Fruit fly (Drosophila melanogaster) whole organism, embryonic: ENCODE results near the gene Neurochondrin.
A peak's percentile ranks its signal among the peaks of the same experiment; 100 is the strongest.

Experiments used
- Atf-2 ChIP-seq: fragments of 200-800 bp; sonication (Bioruptor generic); optimal IDR thresholded peaks from 2 replicates; lab custom pipeline; 2016; ENCODE audit warnings: missing biosample characterization, missing genetic modification characterization
- B-H1 ChIP-seq: fragments of 200-800 bp; sonication (Bioruptor generic); IDR thresholded peaks from 3 replicates; pipeline ENCODE4 v1.3.6; 2022; ENCODE audit warnings: missing biosample characterization, missing genetic modification characterization
- CG10543 ChIP-seq: fragments of 200-800 bp; sonication (Bioruptor generic); optimal IDR thresholded peaks from 3 replicates; lab custom pipeline; 2017; ENCODE audit warnings: missing biosample characterization, mild to moderate bottlenecking, missing genetic modification characterization, moderate library complexity
- CG11504 ChIP-seq: fragments of 200-800 bp; sonication (Bioruptor generic); optimal IDR thresholded peaks from 3 replicates; lab custom pipeline; 2019; ENCODE audit warnings: missing biosample characterization, mild to moderate bottlenecking, missing genetic modification characterization, moderate library complexity
- CG12769 ChIP-seq: fragments of 200-800 bp; sonication (Bioruptor generic); optimal IDR thresholded peaks from 2 replicates; lab custom pipeline; 2019; ENCODE audit warnings: missing biosample characterization, mild to moderate bottlenecking, missing genetic modification characterization, moderate library complexity
- CG17361 ChIP-seq: fragments of 200-800 bp; sonication (Bioruptor generic); IDR thresholded peaks from 3 replicates; pipeline ENCODE4 v1.3.6; 2022; ENCODE audit warnings: missing biosample characterization, missing genetic modification characterization
- CG18262 ChIP-seq: fragments of 200-800 bp; optimal IDR thresholded peaks from 3 replicates; lab custom pipeline; 2019; ENCODE audit warnings: missing biosample characterization, mild to moderate bottlenecking, missing genetic modification characterization, moderate library complexity
- CG2712 ChIP-seq: fragments of 200-800 bp; optimal IDR thresholded peaks from 3 replicates; lab custom pipeline; 2019; ENCODE audit warnings: missing biosample characterization, mild to moderate bottlenecking, missing genetic modification characterization, moderate library complexity
- CG31441 ChIP-seq: fragments of 200-800 bp; sonication (Bioruptor generic); IDR thresholded peaks from 2 replicates; pipeline ENCODE4 v1.3.6; 2022; ENCODE audit warnings: missing biosample characterization, missing genetic modification characterization
- CG4282 ChIP-seq: fragments of 200-800 bp; sonication (Bioruptor generic); optimal IDR thresholded peaks from 2 replicates; lab custom pipeline; 2016; ENCODE audit warnings: missing biosample characterization, missing genetic modification characterization
- CG5245 ChIP-seq: fragments of 200-800 bp; sonication (Bioruptor generic); optimal IDR thresholded peaks from 3 replicates; lab custom pipeline; 2016; ENCODE audit warnings: missing biosample characterization, missing genetic modification characterization
- CG6175 ChIP-seq: fragments of 200-800 bp; sonication (Bioruptor generic); IDR thresholded peaks from 3 replicates; pipeline ENCODE4 v1.3.6; 2022; ENCODE audit warnings: missing biosample characterization, missing genetic modification characterization
- CG7372 ChIP-seq: fragments of 200-800 bp; sonication (Bioruptor generic); IDR thresholded peaks from 2 replicates; pipeline ENCODE4 v1.3.6; 2022; ENCODE audit warnings: missing biosample characterization, missing genetic modification characterization
- CG9437 ChIP-seq: fragments of 200-800 bp; sonication (Bioruptor generic); optimal IDR thresholded peaks from 2 replicates; lab custom pipeline; 2018; ENCODE audit warnings: missing biosample characterization, mild to moderate bottlenecking, missing genetic modification characterization
- CG9932 ChIP-seq: fragments of 200-800 bp; sonication (Bioruptor generic); IDR thresholded peaks from 2 replicates; pipeline ENCODE4 v1.3.6; 2022; ENCODE audit warnings: missing biosample characterization, missing genetic modification characterization
- CoRest ChIP-seq: fragments of 200-800 bp; sonication (Bioruptor generic); optimal IDR thresholded peaks from 3 replicates; lab custom pipeline; 2018; ENCODE audit warnings: missing biosample characterization, mild to moderate bottlenecking, missing genetic modification characterization, moderate library complexity
- D19B ChIP-seq: fragments of 200-800 bp; sonication (Bioruptor generic); optimal IDR thresholded peaks from 2 replicates; lab custom pipeline; 2017; ENCODE audit warnings: missing biosample characterization, mild to moderate bottlenecking, missing genetic modification characterization
- Deaf1 ChIP-seq: fragments of 200-800 bp; optimal IDR thresholded peaks from 3 replicates; lab custom pipeline; 2019; ENCODE audit warnings: missing biosample characterization, mild to moderate bottlenecking, missing genetic modification characterization, moderate library complexity
- Dref ChIP-seq: fragments of 200-800 bp; sonication (Bioruptor generic); IDR thresholded peaks from 2 replicates; pipeline ENCODE4 v1.3.6; 2022; ENCODE audit warnings: missing biosample characterization, missing genetic modification characterization
- Gsc ChIP-seq: fragments of 200-800 bp; sonication (Bioruptor generic); IDR thresholded peaks from 2 replicates; pipeline ENCODE4 v1.3.6; 2022; ENCODE audit warnings: missing biosample characterization, missing genetic modification characterization
- Hand ChIP-seq: fragments of 200-800 bp; sonication (Bioruptor generic); optimal IDR thresholded peaks from 2 replicates; lab custom pipeline; 2017; ENCODE audit warnings: mild to moderate bottlenecking, missing biosample characterization, missing genetic modification reagents, missing genetic modification characterization
- MTF-1 ChIP-seq: fragments of 200-800 bp; sonication (Bioruptor generic); optimal IDR thresholded peaks from 2 replicates; lab custom pipeline; 2018; ENCODE audit warnings: missing biosample characterization, mild to moderate bottlenecking, missing genetic modification characterization, borderline replicate concordance
- Med ChIP-seq: fragments of 200-800 bp; sonication (Bioruptor generic); peaks from one replicate; lab custom pipeline; 2016; ENCODE audit warnings: missing biosample characterization, missing genetic modification characterization, mild to moderate bottlenecking, inconsistent platforms, moderate library complexity
- Nf-YB ChIP-seq: fragments of 200-800 bp; sonication (Bioruptor generic); optimal IDR thresholded peaks from 3 replicates; lab custom pipeline; 2019; ENCODE audit warnings: missing biosample characterization, mild to moderate bottlenecking, missing genetic modification characterization, moderate library complexity
- Scr ChIP-seq: fragments of 200-800 bp; sonication (Bioruptor generic); IDR thresholded peaks from 2 replicates; pipeline ENCODE4 v1.3.6; 2022; ENCODE audit warnings: missing biosample characterization, missing genetic modification characterization; ENCODE audit not compliant: partially characterized antibody
- abd-A ChIP-seq: fragments of 200-800 bp; sonication (Bioruptor generic); optimal IDR thresholded peaks from 3 replicates; lab custom pipeline; 2019; ENCODE audit warnings: missing biosample characterization, mild to moderate bottlenecking, missing genetic modification characterization, moderate library complexity
- bab2 ChIP-seq: fragments of 200-800 bp; sonication (Bioruptor generic); optimal IDR thresholded peaks from 2 replicates; lab custom pipeline; 2016; ENCODE audit warnings: missing biosample characterization, missing genetic modification characterization
- bbx ChIP-seq: fragments of 200-800 bp; sonication (Bioruptor generic); IDR thresholded peaks from 2 replicates; pipeline ENCODE4 v1.3.6; 2022; ENCODE audit warnings: missing biosample characterization, missing genetic modification characterization; ENCODE audit not compliant: partially characterized antibody
- cg ChIP-seq: fragments of 200-800 bp; sonication (Bioruptor generic); optimal IDR thresholded peaks from 3 replicates; lab custom pipeline; 2019; ENCODE audit warnings: missing biosample characterization, mild to moderate bottlenecking, missing genetic modification characterization, moderate library complexity
- chinmo ChIP-seq: fragments of 200-800 bp; sonication (Bioruptor generic); IDR thresholded peaks from 4 replicates; pipeline ENCODE4 v1.3.6; 2022; ENCODE audit warnings: missing biosample characterization, missing genetic modification characterization; ENCODE audit not compliant: partially characterized antibody
- ci ChIP-seq: fragments of 200-800 bp; sonication (Bioruptor generic); IDR thresholded peaks from 3 replicates; pipeline ENCODE4 v1.3.6; 2022; ENCODE audit warnings: missing biosample characterization, missing genetic modification characterization
- crol ChIP-seq: fragments of 200-800 bp; sonication (Bioruptor generic); IDR thresholded peaks from 2 replicates; pipeline ENCODE4 v1.3.6; 2022; ENCODE audit warnings: missing biosample characterization, missing genetic modification characterization
- dmrt99B ChIP-seq: fragments of 200-800 bp; sonication (Bioruptor generic); optimal IDR thresholded peaks from 2 replicates; lab custom pipeline; 2018; ENCODE audit warnings: missing biosample characterization, mild to moderate bottlenecking, missing genetic modification characterization, moderate library complexity
- fd96Cb ChIP-seq: fragments of 200-800 bp; sonication (Bioruptor generic); optimal IDR thresholded peaks from 2 replicates; lab custom pipeline; 2018; ENCODE audit warnings: missing biosample characterization, mild to moderate bottlenecking, missing genetic modification characterization, moderate library complexity
- grau ChIP-seq: fragments of 200-800 bp; optimal IDR thresholded peaks from 3 replicates; lab custom pipeline; 2019; ENCODE audit warnings: missing biosample characterization, mild to moderate bottlenecking, missing genetic modification characterization, moderate library complexity
- h ChIP-seq: fragments of >200 bp; optimal IDR thresholded peaks from 2 replicates; lab custom pipeline; 2017
- hb ChIP-seq: fragments of 200-800 bp; sonication (Bioruptor generic); IDR thresholded peaks from 3 replicates; pipeline ENCODE4 v1.3.6; 2022; ENCODE audit warnings: missing biosample characterization, missing genetic modification characterization; ENCODE audit not compliant: partially characterized antibody
- hth ChIP-seq: fragments of >200 bp; optimal IDR thresholded peaks from 2 replicates; lab custom pipeline; 2017; ENCODE audit warnings: inconsistent platforms
- lbe ChIP-seq: fragments of 200-800 bp; sonication (Bioruptor generic); optimal IDR thresholded peaks from 2 replicates; lab custom pipeline; 2016; ENCODE audit warnings: missing biosample characterization, mild to moderate bottlenecking, missing genetic modification characterization
- nau ChIP-seq: fragments of 200-800 bp; sonication (Bioruptor generic); optimal IDR thresholded peaks from 3 replicates; lab custom pipeline; 2017; ENCODE audit warnings: missing biosample characterization, mild to moderate bottlenecking, missing genetic modification characterization, missing genetic modification reagents
- row ChIP-seq: fragments of 200-800 bp; sonication (Bioruptor generic); IDR thresholded peaks from 3 replicates; pipeline ENCODE4 v1.3.6; 2022; ENCODE audit warnings: missing biosample characterization, missing genetic modification characterization
- salm ChIP-seq: fragments of 200-800 bp; sonication (Bioruptor generic); optimal IDR thresholded peaks from 2 replicates; lab custom pipeline; 2018; ENCODE audit warnings: missing biosample characterization, mild to moderate bottlenecking, missing genetic modification characterization
- sd ChIP-seq: fragments of 200-800 bp; sonication (Bioruptor generic); optimal IDR thresholded peaks from 3 replicates; lab custom pipeline; 2018; ENCODE audit warnings: missing biosample characterization, mild to moderate bottlenecking, missing genetic modification characterization, moderate library complexity
- sens ChIP-seq: fragments of 200-800 bp; sonication (Bioruptor generic); peaks from one replicate; lab custom pipeline; 2016; ENCODE audit warnings: missing biosample characterization, missing genetic modification characterization
- sr ChIP-seq: fragments of 200-800 bp; sonication (Bioruptor generic); IDR thresholded peaks from 3 replicates; pipeline ENCODE4 v1.3.6; 2022; ENCODE audit warnings: missing biosample characterization, missing genetic modification characterization
- zfh2 ChIP-seq: fragments of 200-800 bp; sonication (Bioruptor generic); optimal IDR thresholded peaks from 2 replicates; lab custom pipeline; 2016; ENCODE audit warnings: missing biosample characterization, missing genetic modification characterization

The Neurochondrin gene

dm6 chr3R:6476429-6476828 is 8.2 kb downstream of the Neurochondrin start:
- peak; percentile 69 for TF ChIP-seq sr
- TF ChIP-seq MTF-1, result no peak
- peak; percentile 46; the same call in 1 of the 2 replicates for TF ChIP-seq crol (GFP tag; lab: Robert Waterston, UW)
- TF ChIP-seq CG12769 (tag; lab: Kevin White, UChicago), result peak; percentile 58
- TF ChIP-seq CG10543, result peak; percentile 14
- TF ChIP-seq B-H1 (GFP tag; lab: Robert Waterston, UW), result no peak
- 0 out of 3 replicates have a peak, but pooled peaks have one; percentile 12 for TF ChIP-seq CG6175 (GFP tag; lab: Robert Waterston, UW)
- TF ChIP-seq nau (GFP tag; lab: Kevin White, UChicago), result peak; percentile 8
- 0 out of 2 replicates have a peak, but pooled peaks have one; percentile 13 for TF ChIP-seq CG7372 (GFP tag; lab: Robert Waterston, UW)
- TF ChIP-seq cg (GFP tag; lab: Kevin White, UChicago), result peak; percentile 14

- TF ChIP-seq abd-A (peak; percentile 64), chinmo (GFP tag; lab: Robert Waterston, UW) (0 out of 4 replicates have a peak, but pooled peaks have one; percentile 42), sens (peak; percentile 13), Dref (GFP tag; lab: Robert Waterston, UW) (peak; percentile 31; the same call in 1 of the 2 replicates), Deaf1 (tag; lab: Kevin White, UChicago) (peak; percentile 3), D19B (GFP tag; lab: Kevin White, UChicago) (no peak), CG9932 (0 out of 2 replicates have a peak, but pooled peaks have one; percentile 17), CG10543 (peak; percentile 65), CG4282 (GFP tag; lab: Kevin White, UChicago) (no peak)
These were observed 9.7 kb downstream of the Neurochondrin start, which contains the start of gene CG15186 for dm6 chr3R:6477877-6478361. Gene CG15186, plus strand, starts transcription at chr3R:6478311.

dm6 chr3R:6481740-6482443 is 13.7 kb downstream of the Neurochondrin start:
- TF ChIP-seq zfh2 (GFP tag; lab: Kevin White, UChicago) (no peak), fd96Cb (tag; lab: Kevin White, UChicago) (peak; percentile 13), CG18262 (tag; lab: Kevin White, UChicago) (peak; percentile 51), CoRest (tag; lab: Kevin White, UChicago) (peak; percentile 27), CG17361 (GFP tag; lab: Robert Waterston, UW) (peak; percentile 59; the same call in 2 of the 3 replicates), CG9437 (GFP tag; lab: Kevin White, UChicago) (peak; percentile 29), dmrt99B (tag; lab: Kevin White, UChicago) (peak; percentile 25), Atf-2 (GFP tag; lab: Kevin White, UChicago) (no peak), hb (GFP tag; lab: Robert Waterston, UW) (no peak), CG5245 (GFP tag; lab: Kevin White, UChicago) (no peak), crol (GFP tag; lab: Robert Waterston, UW) (no peak), Scr (no peak), CG31441 (GFP tag; lab: Robert Waterston, UW) (peak; percentile 32; the same call in 1 of the 2 replicates), bbx (no peak), h (lab: Kevin White, UChicago) (no peak), Gsc (GFP tag; lab: Robert Waterston, UW) (no peak), salm (tag; lab: Kevin White, UChicago) (no peak), bab2 (no peak), Med (GFP tag; lab: Kevin White, UChicago) (no peak), Hand (GFP tag; lab: Kevin White, UChicago) (no peak), Nf-YB (no peak), grau (peak; percentile 8), hth (lab: Kevin White, UChicago) (no peak), CG2712 (tag; lab: Kevin White, UChicago) (peak; percentile 19), sd (tag; lab: Kevin White, UChicago) (no peak), ci (0 out of 3 replicates have a peak, but pooled peaks have one; percentile 45), CG11504 (tag; lab: Kevin White, UChicago) (peak; percentile 38), row (peak; percentile 33; the same call in 1 of the 3 replicates), lbe (GFP tag; lab: Kevin White, UChicago) (no peak)
